Worm (Caenorhabditis elegans) whole organism, L1 larva: ENCODE data around the gene ssp-36.

Experiments used
- ama-1 ChIP-seq: fragments of 150-350 bp; optimal IDR thresholded peaks from 2 replicates; lab custom pipeline; 2014
- blmp-1 ChIP-seq: fragments of 150-350 bp; optimal IDR thresholded peaks from 2 replicates; lab custom pipeline; 2014; ENCODE audit warnings: missing biosample characterization, missing genetic modification characterization
- ceh-88 ChIP-seq: fragments of 200-800 bp; sonication (Bioruptor generic); IDR thresholded peaks from 2 replicates; pipeline ENCODE4 v1.3.6; 2022; ENCODE audit warnings: missing genetic modification characterization, missing compliant biosample characterization
- hlh-4 ChIP-seq: sonication (generic microtip); optimal IDR thresholded peaks from 2 replicates; lab custom pipeline; 2016; ENCODE audit warnings: mild to moderate bottlenecking, missing genetic modification characterization, missing compliant biosample characterization
- lin-13 ChIP-seq: fragments of 150-350 bp; optimal IDR thresholded peaks from 2 replicates; lab custom pipeline; 2014; ENCODE audit warnings: missing biosample characterization, missing genetic modification reagents, missing genetic modification characterization
- lin-15B ChIP-seq: fragments of 150-350 bp; sonication (generic microtip); optimal IDR thresholded peaks from 3 replicates; lab custom pipeline; 2014; ENCODE audit warnings: missing biosample characterization, missing genetic modification characterization
- lir-3 ChIP-seq: sonication (generic microtip); optimal IDR thresholded peaks from 2 replicates; lab custom pipeline; 2016; ENCODE audit warnings: mild to moderate bottlenecking, missing genetic modification characterization, moderate library complexity, missing compliant biosample characterization; ENCODE audit not compliant: poor library complexity
- lsy-2 ChIP-seq, 2 experiments: fragments of 150-350 bp; optimal IDR thresholded peaks; 2 replicates each; lab custom pipeline; 2014; ENCODE audit warnings: missing biosample characterization in 2 of 2, missing genetic modification characterization in 2 of 2
- mdl-1 ChIP-seq, 2 experiments: fragments of 150-350 bp; optimal IDR thresholded peaks; 2 replicates each; lab custom pipeline; 2014 to 2017; ENCODE audit warnings: missing biosample characterization in 2 of 2, missing genetic modification characterization in 2 of 2, inconsistent platforms in 1 of 2
- mep-1 ChIP-seq: fragments of 150-350 bp; optimal IDR thresholded peaks from 2 replicates; lab custom pipeline; 2014; ENCODE audit warnings: missing biosample characterization, missing genetic modification characterization
- nhr-76 ChIP-seq: sonication (generic microtip); optimal IDR thresholded peaks from 2 replicates; lab custom pipeline; 2017; ENCODE audit warnings: missing biosample characterization, missing genetic modification characterization
- nhr-77 ChIP-seq: fragments of 150-350 bp; optimal IDR thresholded peaks from 2 replicates; lab custom pipeline; 2014; ENCODE audit warnings: missing biosample characterization, missing genetic modification characterization
- rnt-1 ChIP-seq: sonication (generic microtip); optimal IDR thresholded peaks from 2 replicates; lab custom pipeline; 2016; ENCODE audit warnings: mild to moderate bottlenecking, missing genetic modification characterization, moderate library complexity, missing compliant biosample characterization
- tbx-2 ChIP-seq: sonication (generic microtip); optimal IDR thresholded peaks from 2 replicates; lab custom pipeline; 2016; ENCODE audit warnings: missing genetic modification characterization, missing compliant biosample characterization

ce11 chrIV:9728376-9728775 is 37.8 kb downstream of the ssp-36 start, which contains the start of gene nhr-100:
- TF ChIP-seq lsy-2 (tag; optimal IDR thresholded peaks at IDR 0.05; lab: Kevin White, UChicago) (no peak), tbx-2 (no peak), ceh-88 (no peak), hlh-4 (tag; lab: Kevin White, UChicago) (no peak), blmp-1 (tag; lab: Kevin White, UChicago) (no peak), nhr-77 (tag; lab: Kevin White, UChicago) (no peak), lin-15B (tag; lab: Kevin White, UChicago) (no peak), lir-3 (tag; lab: Kevin White, UChicago) (no peak), lin-13 (no peak), nhr-76 (tag; lab: Kevin White, UChicago) (no peak), rnt-1 (no peak), mdl-1 (tag; optimal IDR thresholded peaks at IDR 0.05; lab: Kevin White, UChicago) (no peak), mep-1 (tag; lab: Kevin White, UChicago) (no peak), ama-1 (lab: Kevin White, UChicago) (no peak)
